Worm (Caenorhabditis elegans): ENCODE data around the gene C26D10.7.

ce11 chrII:8312012-8312411 is 21.7 kb upstream of the C26D10.7 start:
- TF ChIP-seq sea-1 (GFP tag; conservative IDR thresholded peaks at IDR 0.05) = no peak
- no peak for TF ChIP-seq ama-1 (optimal IDR thresholded peaks at IDR 0.05)
- no peak for TF ChIP-seq flt-1 (GFP tag; IDR thresholded peaks at IDR 0.05)
- no peak for TF ChIP-seq ceh-13 (GFP tag; optimal IDR thresholded peaks at IDR 0.05)
- no peak for TF ChIP-seq tbx-37 (GFP tag; conservative IDR thresholded peaks at IDR 0.05)

Measured in whole organism, early embryonic.